Worm (Caenorhabditis elegans) whole organism, L1 larva: ENCODE results near the gene T04A8.18.

Experiments used
- F16B12.6 ChIP-seq: fragments of 150-350 bp; optimal IDR thresholded peaks from 2 replicates; lab custom pipeline; 2014; ENCODE audit warnings: missing biosample characterization, missing genetic modification characterization
- Y116A8C.19 ChIP-seq: sonication (generic microtip); optimal IDR thresholded peaks from 2 replicates; lab custom pipeline; 2016; ENCODE audit warnings: missing compliant biosample characterization, missing genetic modification characterization, borderline replicate concordance
- aly-2 ChIP-seq: fragments of 150-350 bp; optimal IDR thresholded peaks from 2 replicates; lab custom pipeline; 2014; ENCODE audit warnings: missing biosample characterization, missing genetic modification characterization
- ceh-63 ChIP-seq: fragments of 200-800 bp; sonication (Bioruptor generic); optimal IDR thresholded peaks from 2 replicates; lab custom pipeline; 2018; ENCODE audit warnings: mild to moderate bottlenecking, missing genetic modification characterization, missing compliant biosample characterization
- ces-1 ChIP-seq: fragments of 150-350 bp; optimal IDR thresholded peaks from 2 replicates; lab custom pipeline; 2014; ENCODE audit warnings: missing biosample characterization, missing genetic modification reagents, missing genetic modification characterization
- dpl-1 ChIP-seq, 3 experiments: fragments of 150-350 bp in 2 of 3; sonication (generic microtip) in 1 of 3; optimal IDR thresholded peaks; 2 replicates each; lab custom pipeline; 2014 to 2017; ENCODE audit warnings: missing biosample characterization in 3 of 3, missing genetic modification characterization in 3 of 3, missing genetic modification reagents in 3 of 3
- efl-1 ChIP-seq, 4 experiments: fragments of 150-350 bp; optimal IDR thresholded peaks in 3 of 4; peaks in 1 of 4; 1 replicate in 1 of 4; 2 replicates in 3 of 4; lab custom pipeline; 2014; ENCODE audit warnings: missing biosample characterization in 2 of 4, missing genetic modification characterization in 2 of 4, missing genetic modification reagents in 2 of 4
- elt-3 ChIP-seq, 6 experiments: fragments of 150-350 bp in 1 of 6; sonication (generic microtip); optimal IDR thresholded peaks; 2 replicates each; lab custom pipeline; 2017 to 2018; ENCODE audit warnings: missing biosample characterization in 6 of 6, missing genetic modification characterization in 6 of 6, inconsistent platforms in 1 of 6
- ets-5 ChIP-seq: fragments of 200-800 bp; sonication (Bioruptor generic); IDR thresholded peaks from 2 replicates; pipeline ENCODE4 v1.3.6; 2022; ENCODE audit warnings: missing genetic modification characterization, missing compliant biosample characterization
- fkh-10 ChIP-seq: sonication (generic microtip); optimal IDR thresholded peaks from 2 replicates; lab custom pipeline; 2017; ENCODE audit warnings: missing biosample characterization, missing genetic modification reagents, missing genetic modification characterization
- grh-1 ChIP-seq: fragments of 200-800 bp; sonication (Bioruptor generic); IDR thresholded peaks from 2 replicates; pipeline ENCODE4 v1.3.6; 2022; ENCODE audit warnings: missing genetic modification reagents, missing genetic modification characterization, missing compliant biosample characterization
- hlh-4 ChIP-seq: sonication (generic microtip); optimal IDR thresholded peaks from 2 replicates; lab custom pipeline; 2016; ENCODE audit warnings: mild to moderate bottlenecking, missing genetic modification characterization, missing compliant biosample characterization
- hpl-2 ChIP-seq: fragments of 150-350 bp; optimal IDR thresholded peaks from 2 replicates; lab custom pipeline; 2014; ENCODE audit warnings: missing biosample characterization, missing genetic modification reagents, missing genetic modification characterization
- irx-1 ChIP-seq: sonication (generic microtip); optimal IDR thresholded peaks from 2 replicates; lab custom pipeline; 2016; ENCODE audit warnings: missing genetic modification characterization, missing compliant biosample characterization
- lin-15B ChIP-seq: fragments of 150-350 bp; sonication (generic microtip); optimal IDR thresholded peaks from 3 replicates; lab custom pipeline; 2014; ENCODE audit warnings: missing biosample characterization, missing genetic modification characterization
- lin-35 ChIP-seq, 2 experiments: fragments of 150-350 bp; optimal IDR thresholded peaks; 2 replicates each; lab custom pipeline; 2014; ENCODE audit warnings: missing biosample characterization in 2 of 2, missing genetic modification characterization in 2 of 2, missing genetic modification reagents in 2 of 2
- lin-39 ChIP-seq: fragments of 150-350 bp; optimal IDR thresholded peaks from 2 replicates; lab custom pipeline; 2014; ENCODE audit warnings: missing biosample characterization, missing genetic modification reagents, missing genetic modification characterization
- lir-3 ChIP-seq: sonication (generic microtip); optimal IDR thresholded peaks from 2 replicates; lab custom pipeline; 2016; ENCODE audit warnings: mild to moderate bottlenecking, missing genetic modification characterization, moderate library complexity, missing compliant biosample characterization; ENCODE audit not compliant: poor library complexity
- lsy-2 ChIP-seq, 2 experiments: fragments of 150-350 bp; optimal IDR thresholded peaks; 2 replicates each; lab custom pipeline; 2014; ENCODE audit warnings: missing biosample characterization in 2 of 2, missing genetic modification characterization in 2 of 2
- mab-9 ChIP-seq: fragments of 200-800 bp; sonication (Bioruptor generic); IDR thresholded peaks from 2 replicates; pipeline ENCODE4 v1.3.6; 2022; ENCODE audit warnings: missing genetic modification reagents, missing genetic modification characterization, missing compliant biosample characterization
- mep-1 ChIP-seq: fragments of 150-350 bp; optimal IDR thresholded peaks from 2 replicates; lab custom pipeline; 2014; ENCODE audit warnings: missing biosample characterization, missing genetic modification characterization
- nhr-12 ChIP-seq: sonication (generic microtip); optimal IDR thresholded peaks from 2 replicates; lab custom pipeline; 2017; ENCODE audit warnings: missing biosample characterization, missing genetic modification characterization
- nhr-20 ChIP-seq: sonication (generic microtip); optimal IDR thresholded peaks from 2 replicates; lab custom pipeline; 2016; ENCODE audit warnings: mild to moderate bottlenecking, missing genetic modification characterization, missing compliant biosample characterization
- nhr-28 ChIP-seq: fragments of 150-350 bp; optimal IDR thresholded peaks from 2 replicates; lab custom pipeline; 2014; ENCODE audit warnings: missing biosample characterization, missing genetic modification characterization
- nhr-47 ChIP-seq: sonication (generic microtip); optimal IDR thresholded peaks from 2 replicates; lab custom pipeline; 2016; ENCODE audit warnings: mild to moderate bottlenecking, missing genetic modification characterization, moderate library complexity, missing compliant biosample characterization
- nhr-76 ChIP-seq: sonication (generic microtip); optimal IDR thresholded peaks from 2 replicates; lab custom pipeline; 2017; ENCODE audit warnings: missing biosample characterization, missing genetic modification characterization
- nhr-84 ChIP-seq: sonication (generic microtip); optimal IDR thresholded peaks from 2 replicates; lab custom pipeline; 2017; ENCODE audit warnings: missing biosample characterization, missing genetic modification characterization
- nhr-85 ChIP-seq: sonication (generic microtip); peaks from one replicate; lab custom pipeline; 2016; ENCODE audit warnings: missing genetic modification characterization, inconsistent platforms, missing compliant biosample characterization
- pax-3 ChIP-seq: fragments of 200-800 bp; sonication (Bioruptor generic); optimal IDR thresholded peaks from 2 replicates; lab custom pipeline; 2018; ENCODE audit warnings: mild to moderate bottlenecking, missing genetic modification characterization, moderate library complexity, missing compliant biosample characterization
- skn-1 ChIP-seq: fragments of 150-350 bp; optimal IDR thresholded peaks from 2 replicates; lab custom pipeline; 2014; ENCODE audit warnings: missing biosample characterization, missing genetic modification characterization
- snpc-4 ChIP-seq: fragments of 150-350 bp; optimal IDR thresholded peaks from 2 replicates; lab custom pipeline; 2014; ENCODE audit warnings: missing biosample characterization, missing genetic modification characterization
- snu-23 ChIP-seq: sonication (generic microtip); optimal IDR thresholded peaks from 2 replicates; lab custom pipeline; 2016; ENCODE audit warnings: missing genetic modification characterization, missing compliant biosample characterization
- sox-4 ChIP-seq: sonication (generic microtip); optimal IDR thresholded peaks from 2 replicates; lab custom pipeline; 2016; ENCODE audit warnings: missing genetic modification characterization, missing compliant biosample characterization
- sup-37 ChIP-seq: fragments of 200-800 bp; sonication (Bioruptor generic); optimal IDR thresholded peaks from 2 replicates; lab custom pipeline; 2018; ENCODE audit warnings: mild to moderate bottlenecking, missing genetic modification characterization, missing compliant biosample characterization
- swsn-7 ChIP-seq: sonication (generic microtip); optimal IDR thresholded peaks from 2 replicates; lab custom pipeline; 2016; ENCODE audit warnings: missing genetic modification characterization, missing compliant biosample characterization
- tbx-2 ChIP-seq: sonication (generic microtip); optimal IDR thresholded peaks from 2 replicates; lab custom pipeline; 2016; ENCODE audit warnings: missing genetic modification characterization, missing compliant biosample characterization
- tlp-1 ChIP-seq: fragments of 150-350 bp; optimal IDR thresholded peaks from 2 replicates; lab custom pipeline; 2014; ENCODE audit warnings: missing biosample characterization, missing genetic modification characterization
- unc-130 ChIP-seq: fragments of 150-350 bp; optimal IDR thresholded peaks from 2 replicates; lab custom pipeline; 2017; ENCODE audit warnings: missing biosample characterization, missing genetic modification characterization, inconsistent platforms
- unc-62 ChIP-seq: fragments of 150-350 bp; optimal IDR thresholded peaks from 2 replicates; lab custom pipeline; 2014; ENCODE audit warnings: missing biosample characterization, missing genetic modification reagents, missing genetic modification characterization
- unc-98 ChIP-seq: fragments of 200-800 bp; sonication (Bioruptor generic); IDR thresholded peaks from 2 replicates; pipeline ENCODE4 v1.3.6; 2022; ENCODE audit warnings: missing genetic modification characterization, missing compliant biosample characterization
- zip-4 ChIP-seq: fragments of 200-800 bp; sonication (Bioruptor generic); optimal IDR thresholded peaks from 2 replicates; lab custom pipeline; 2018; ENCODE audit warnings: mild to moderate bottlenecking, missing genetic modification characterization, moderate library complexity, missing compliant biosample characterization
- ztf-11 ChIP-seq, 2 experiments: sonication (generic microtip); optimal IDR thresholded peaks; 2 replicates each; lab custom pipeline; 2016 to 2017; ENCODE audit warnings: missing genetic modification characterization in 2 of 2, missing biosample characterization in 1 of 2, missing compliant biosample characterization in 1 of 2
- ztf-4 ChIP-seq: fragments of 150-350 bp; optimal IDR thresholded peaks from 2 replicates; lab custom pipeline; 2014; ENCODE audit warnings: missing biosample characterization, missing genetic modification characterization

The T04A8.18 gene

ce11 chrIII:4731295-4731988 lies 22.4 kb downstream of the T04A8.18 start, which contains the start of gene F17C8.3 (continued):
- TF ChIP-seq lir-3 (tag; lab: Kevin White, UChicago), result no peak
- no peak for TF ChIP-seq ets-5 (GFP tag; lab: Robert Waterston, UW)
- peak in 1 of 2 experiments; percentile 30 for TF ChIP-seq efl-1 (optimal IDR thresholded peaks at IDR 0.05; lab: Kevin White, UChicago)
- TF ChIP-seq efl-1 (GFP tag; optimal IDR thresholded peaks at IDR 0.05 in 1 of 2; lab: Kevin White, UChicago), result no peak
- TF ChIP-seq ceh-63 (GFP tag; lab: Kevin White, UChicago), result no peak
- TF ChIP-seq zip-4, result no peak
- TF ChIP-seq mep-1 (tag; lab: Kevin White, UChicago), result peak; percentile 20
- TF ChIP-seq swsn-7 (tag; lab: Kevin White, UChicago), result peak; percentile 32
- TF ChIP-seq F16B12.6 (tag; lab: Kevin White, UChicago), result no peak
- no peak for TF ChIP-seq tbx-2
- no peak for TF ChIP-seq nhr-12 (tag; lab: Kevin White, UChicago)
- no peak for TF ChIP-seq fkh-10 (GFP tag; lab: Kevin White, UChicago)
- no peak for TF ChIP-seq hlh-4 (tag; lab: Kevin White, UChicago)
- TF ChIP-seq ces-1 (GFP tag; lab: Kevin White, UChicago), result no peak
- TF ChIP-seq unc-130, result peak; percentile 4
- no peak for TF ChIP-seq nhr-28
- peak; percentile 51 for TF ChIP-seq lin-39 (tag; lab: Kevin White, UChicago)
- TF ChIP-seq nhr-47 (tag; lab: Kevin White, UChicago), result peak; percentile 14
- TF ChIP-seq unc-62 (GFP tag; lab: Kevin White, UChicago), result no peak
- TF ChIP-seq sox-4 (tag; lab: Kevin White, UChicago), result no peak
- TF ChIP-seq elt-3 (tag; optimal IDR thresholded peaks at IDR 0.05; lab: Kevin White, UChicago), result no peak
- peak; percentile 54 to 70 for TF ChIP-seq lsy-2 (tag; optimal IDR thresholded peaks at IDR 0.05; lab: Kevin White, UChicago)
- TF ChIP-seq nhr-20 (tag; lab: Kevin White, UChicago), result peak; percentile 30
- no peak for TF ChIP-seq ztf-4 (tag; lab: Kevin White, UChicago)
- no peak for TF ChIP-seq nhr-84 (tag; lab: Kevin White, UChicago)
- TF ChIP-seq snpc-4 (tag; lab: Kevin White, UChicago), result no peak
- TF ChIP-seq irx-1 (tag; lab: Kevin White, UChicago), result no peak
- peak; percentile 53 for TF ChIP-seq snu-23
- TF ChIP-seq nhr-85, result no peak
- no peak for TF ChIP-seq lin-15B
- no peak for TF ChIP-seq skn-1
- no peak for TF ChIP-seq pax-3 (tag; lab: Kevin White, UChicago)
- TF ChIP-seq mab-9 (GFP tag; lab: Robert Waterston, UW), result no peak

ce11 chrIII:4734056-4734455 lies 25.0 kb downstream of the T04A8.18 start, which contains the start of gene F17C8.9:
F17C8.9 (plus strand) TSS chrIII:4734356.
- TF ChIP-seq hpl-2 (GFP tag; lab: Kevin White, UChicago) (no peak), Y116A8C.19 (no peak), nhr-28 (no peak), ztf-11 (tag; optimal IDR thresholded peaks at IDR 0.05; lab: Kevin White, UChicago) (no peak), ceh-63 (GFP tag; lab: Kevin White, UChicago) (no peak), lin-35 (GFP tag; optimal IDR thresholded peaks at IDR 0.05; lab: Kevin White, UChicago) (no peak), grh-1 (GFP tag; lab: Robert Waterston, UW) (no peak), nhr-84 (tag; lab: Kevin White, UChicago) (no peak), sup-37 (GFP tag; lab: Kevin White, UChicago) (no peak), fkh-10 (GFP tag; lab: Kevin White, UChicago) (no peak), nhr-76 (tag; lab: Kevin White, UChicago) (no peak), ets-5 (GFP tag; lab: Robert Waterston, UW) (no peak), unc-98 (GFP tag; lab: Robert Waterston, UW) (no peak), lir-3 (tag; lab: Kevin White, UChicago) (no peak), sox-4 (tag; lab: Kevin White, UChicago) (no peak), dpl-1 (GFP tag; optimal IDR thresholded peaks at IDR 0.05; lab: Kevin White, UChicago) (no peak), aly-2 (no peak), tlp-1 (tag; lab: Kevin White, UChicago) (no peak)
